Fruit fly (Drosophila melanogaster) whole organism, embryonic: ENCODE results near the gene Chrac-14.

Source experiments
- CG10979 ChIP-seq: fragments of 200-800 bp; sonication (Bioruptor generic); optimal IDR thresholded peaks from 2 replicates; lab custom pipeline; 2018; ENCODE audit warnings: missing biosample characterization, mild to moderate bottlenecking, missing genetic modification characterization, moderate library complexity
- CG15011 ChIP-seq: fragments of 200-800 bp; sonication (Bioruptor generic); optimal IDR thresholded peaks from 3 replicates; lab custom pipeline; 2018; ENCODE audit warnings: missing biosample characterization, mild to moderate bottlenecking, missing genetic modification characterization
- CG1603 ChIP-seq: fragments of 200-800 bp; sonication (Bioruptor generic); optimal IDR thresholded peaks from 2 replicates; lab custom pipeline; 2019; ENCODE audit warnings: missing biosample characterization, mild to moderate bottlenecking, missing genetic modification characterization, moderate library complexity
- CG33557 ChIP-seq: fragments of 200-800 bp; sonication (Bioruptor generic); optimal IDR thresholded peaks from 2 replicates; lab custom pipeline; 2019; ENCODE audit warnings: missing biosample characterization, mild to moderate bottlenecking, missing genetic modification characterization, moderate library complexity
- CG34376 ChIP-seq: fragments of 200-800 bp; sonication (Bioruptor generic); optimal IDR thresholded peaks from 2 replicates; lab custom pipeline; 2018; ENCODE audit warnings: missing biosample characterization, mild to moderate bottlenecking, missing genetic modification characterization
- CG3726 ChIP-seq: fragments of 200-800 bp; sonication (Bioruptor generic); IDR thresholded peaks from 3 replicates; pipeline ENCODE4, ENCODE4 v1.3.6; 2022; ENCODE audit warnings: missing biosample characterization, missing genetic modification characterization
- CG9609 ChIP-seq: fragments of 200-800 bp; sonication (Bioruptor generic); optimal IDR thresholded peaks from 3 replicates; lab custom pipeline; 2016; ENCODE audit warnings: missing biosample characterization, missing genetic modification characterization
- Deaf1 ChIP-seq: fragments of 200-800 bp; optimal IDR thresholded peaks from 3 replicates; lab custom pipeline; 2019; ENCODE audit warnings: missing biosample characterization, mild to moderate bottlenecking, missing genetic modification characterization, moderate library complexity
- Hmx ChIP-seq: fragments of 200-800 bp; sonication (Bioruptor generic); optimal IDR thresholded peaks from 2 replicates; lab custom pipeline; 2016; ENCODE audit warnings: missing biosample characterization, missing genetic modification characterization
- Sin3A ChIP-seq: fragments of >200 bp; optimal IDR thresholded peaks from 2 replicates; lab custom pipeline; 2018
- exex ChIP-seq: fragments of 200-800 bp; sonication (Bioruptor generic); optimal IDR thresholded peaks from 4 replicates; lab custom pipeline; 2018; ENCODE audit warnings: missing biosample characterization, mild to moderate bottlenecking, missing genetic modification characterization, moderate library complexity
- salm ChIP-seq: fragments of 200-800 bp; sonication (Bioruptor generic); optimal IDR thresholded peaks from 2 replicates; lab custom pipeline; 2018; ENCODE audit warnings: missing biosample characterization, mild to moderate bottlenecking, missing genetic modification characterization
- wdn ChIP-seq: fragments of 200-800 bp; sonication (Bioruptor generic); IDR thresholded peaks from 2 replicates; pipeline ENCODE4 v1.3.6; 2022; ENCODE audit warnings: missing biosample characterization, missing genetic modification characterization

- no peak for TF ChIP-seq CG33557
- no peak for TF ChIP-seq CG34376
- TF ChIP-seq CG10979 (tag; lab: Kevin White, UChicago) = no peak
- TF ChIP-seq Sin3A (lab: Kevin White, UChicago) = no peak
- TF ChIP-seq CG9609 (GFP tag; lab: Kevin White, UChicago) = no peak
- no peak for TF ChIP-seq Hmx (GFP tag; lab: Kevin White, UChicago)
- TF ChIP-seq CG15011 (GFP tag; lab: Kevin White, UChicago) = no peak
- TF ChIP-seq Deaf1 (tag; lab: Kevin White, UChicago) = no peak
- TF ChIP-seq CG3726 = no peak
- TF ChIP-seq salm (tag; lab: Kevin White, UChicago) = no peak
- no peak for TF ChIP-seq exex (tag; lab: Kevin White, UChicago)
- TF ChIP-seq wdn (GFP tag; lab: Robert Waterston, UW) = no peak
- TF ChIP-seq CG1603 = no peak
Observed at dm6 chr2L:8393122-8393521, 44.1 kb upstream of the Chrac-14 start, which contains the start of gene Acp29AB.
